Worm (Caenorhabditis elegans) whole organism, L1 larva: ENCODE measurements around the gene C45B2.3.

Source experiments
- fos-1 ChIP-seq: fragments of 150-350 bp; optimal IDR thresholded peaks from 2 replicates; lab custom pipeline; 2014; ENCODE audit warnings: missing biosample characterization, missing genetic modification characterization
- sox-4 ChIP-seq: sonication (generic microtip); optimal IDR thresholded peaks from 2 replicates; lab custom pipeline; 2016; ENCODE audit warnings: missing genetic modification characterization, missing compliant biosample characterization
- unc-62 ChIP-seq: fragments of 150-350 bp; optimal IDR thresholded peaks from 2 replicates; lab custom pipeline; 2014; ENCODE audit warnings: missing biosample characterization, missing genetic modification reagents, missing genetic modification characterization

DNA sequence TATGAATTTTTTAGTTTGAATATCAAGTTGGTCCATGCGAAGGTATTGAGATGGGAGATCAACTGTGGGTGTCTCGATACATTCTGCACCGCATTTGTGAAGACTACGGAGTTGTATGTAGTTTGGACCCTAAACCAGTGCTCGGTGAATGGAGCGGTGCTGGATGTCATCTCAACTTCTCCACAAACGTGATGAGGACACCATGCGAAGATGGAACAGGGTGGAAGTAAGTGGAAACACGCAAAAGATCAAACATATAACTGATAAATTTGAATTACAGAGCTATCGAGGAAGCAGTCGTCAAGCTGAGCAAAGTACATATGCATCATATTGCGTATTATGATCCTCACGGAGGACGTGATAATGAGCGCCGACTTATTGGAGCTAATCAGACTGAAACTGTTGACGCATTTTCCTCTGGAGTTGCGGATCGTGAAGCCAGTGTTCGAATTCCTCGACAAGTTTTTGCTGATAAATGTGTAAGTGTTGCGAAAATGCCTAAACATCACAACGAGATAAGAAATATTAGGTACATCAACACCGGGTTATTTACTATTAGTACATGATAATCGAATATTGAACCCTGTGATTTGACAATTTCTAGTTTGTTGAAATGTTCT is 23.5 kb upstream of the C45B2.3 start:
- TF ChIP-seq unc-62 (GFP tag; lab: Kevin White, UChicago) (no peak), sox-4 (tag; lab: Kevin White, UChicago) (no peak), fos-1 (tag; lab: Kevin White, UChicago) (no peak)
